Worm (Caenorhabditis elegans) whole organism, L4/young adult: ENCODE results near the gene chil-7.

Experiments
- W03F9.2 ChIP-seq: fragments of 150-350 bp; optimal IDR thresholded peaks from 2 replicates; lab custom pipeline; 2014; ENCODE audit warnings: missing biosample characterization, missing genetic modification characterization
- him-1 ChIP-seq: sonication (generic microtip); optimal IDR thresholded peaks from 2 replicates; lab custom pipeline; 2016; ENCODE audit warnings: missing genotype, missing genetic modification reagents, missing genetic modification characterization, missing compliant biosample characterization

DNA sequence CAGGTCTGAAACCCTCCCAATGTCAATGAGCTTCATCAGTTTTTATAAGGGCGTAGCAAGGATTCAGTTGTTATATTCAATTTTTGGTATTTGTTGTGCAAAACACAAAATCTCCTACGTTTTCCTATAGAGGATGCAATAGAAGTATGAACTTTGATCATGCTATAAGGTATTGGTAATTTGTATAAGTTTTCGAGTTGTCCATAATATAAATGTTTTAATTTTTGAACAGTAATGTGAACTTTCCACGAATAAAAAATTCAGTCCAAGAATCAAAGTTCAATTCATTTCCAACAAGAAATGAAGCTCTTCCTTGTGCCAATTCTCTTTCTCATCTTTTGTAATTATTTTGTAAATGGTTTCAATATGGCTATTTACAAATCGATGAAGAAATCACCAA, 39.9 kb downstream of the chil-7 start, which contains the start of gene ZK938.12:
- TF ChIP-seq him-1 (tag; lab: Kevin White, UChicago) (no peak), W03F9.2 (tag; lab: Kevin White, UChicago) (no peak)
